Worm (Caenorhabditis elegans): ENCODE results near the gene srx-116.

srx-116 gene

ce11 chrV:12649213-12649612, 21.5 kb upstream of the srx-116 start, which contains the start of gene gpa-9:
gpa-9 (minus strand) TSS chrV:12649313.
- no peak for TF ChIP-seq tag-97 (GFP tag; IDR thresholded peaks at IDR 0.05)
- TF ChIP-seq D1046.2 (GFP tag; IDR thresholded peaks at IDR 0.05) = no peak
- no peak for TF ChIP-seq nhr-28 (tag; optimal IDR thresholded peaks at IDR 0.05)
- no peak for TF ChIP-seq Y105C5A.15 (GFP tag; IDR thresholded peaks at IDR 0.05)
- no peak for TF ChIP-seq lin-13 (GFP tag; optimal IDR thresholded peaks at IDR 0.05)
- TF ChIP-seq hmg-1.1 (GFP tag; IDR thresholded peaks at IDR 0.05) = no peak
- TF ChIP-seq vab-7 (GFP tag; IDR thresholded peaks at IDR 0.05) = no peak
- TF ChIP-seq dpl-1 (GFP tag; optimal IDR thresholded peaks at IDR 0.05) = no peak
- TF ChIP-seq duxl-1 (tag; optimal IDR thresholded peaks at IDR 0.05; ENCODE audit: poor library complexity) = no peak
- TF ChIP-seq Y48G9A.11 (GFP tag; IDR thresholded peaks at IDR 0.05) = no peak
- TF ChIP-seq egl-27 (tag; optimal IDR thresholded peaks at IDR 0.05) = no peak
- no peak for TF ChIP-seq zfp-3 (GFP tag; conservative IDR thresholded peaks at IDR 0.05)
- no peak for TF ChIP-seq ctbp-1 (GFP tag; IDR thresholded peaks at IDR 0.05)
- no peak for TF ChIP-seq nhr-237 (tag; optimal IDR thresholded peaks at IDR 0.05)
- no peak for TF ChIP-seq zip-11 (GFP tag; IDR thresholded peaks at IDR 0.05)
- no peak for TF ChIP-seq R02D3.7 (tag; optimal IDR thresholded peaks at IDR 0.05)
- no peak for TF ChIP-seq gei-8 (GFP tag; optimal IDR thresholded peaks at IDR 0.05)
- no peak for TF ChIP-seq nhr-10 (tag; optimal IDR thresholded peaks at IDR 0.05)
- TF ChIP-seq Y75B8A.6 (GFP tag; IDR thresholded peaks at IDR 0.05) = no peak

ce11 chrV:12649636-12650035, 21.1 kb upstream of the srx-116 start, which contains the start of gene lin-25:
lin-25 (plus strand) TSS chrV:12649925.
- TF ChIP-seq nhr-6 (tag; optimal IDR thresholded peaks at IDR 0.05) (peak; percentile 36), nhr-28 (tag; optimal IDR thresholded peaks at IDR 0.05) (peak; percentile 57), dpl-1 (GFP tag; optimal IDR thresholded peaks at IDR 0.05) (no peak), lsy-2 (tag; optimal IDR thresholded peaks at IDR 0.05) (peak in 1 of 2 experiments; percentile 54), dmd-8 (GFP tag; IDR thresholded peaks at IDR 0.05) (no peak), mxl-3 (GFP tag; optimal IDR thresholded peaks at IDR 0.05) (peak; percentile 52), pqm-1 (tag; optimal IDR thresholded peaks at IDR 0.05) (peak; percentile 27), aha-1 (tag) (no peak), mes-2 (tag; optimal IDR thresholded peaks at IDR 0.05; ENCODE audit: poor library complexity, severe bottlenecking) (no peak)

ce11 chrV:12658142-12658541, 12.6 kb upstream of the srx-116 start, which contains the start of gene W05B10.6:
W05B10.6 (minus strand) TSS chrV:12658242.
- TF ChIP-seq nhr-6 (tag; optimal IDR thresholded peaks at IDR 0.05) = no peak
- no peak for TF ChIP-seq dpl-1 (GFP tag; optimal IDR thresholded peaks at IDR 0.05)
- no peak for TF ChIP-seq R02D3.7 (tag; optimal IDR thresholded peaks at IDR 0.05)
- no peak for TF ChIP-seq hif-1 (tag; optimal IDR thresholded peaks at IDR 0.05)
- no peak for TF ChIP-seq egl-43 (GFP tag; IDR thresholded peaks at IDR 0.05)
- TF ChIP-seq T20F7.1 (GFP tag; optimal IDR thresholded peaks at IDR 0.05) = no peak
- TF ChIP-seq skn-1 (tag; optimal IDR thresholded peaks at IDR 0.05) = no peak
- TF ChIP-seq rbr-2 (tag; optimal IDR thresholded peaks at IDR 0.05) = no peak
- TF ChIP-seq pqm-1 (tag; optimal IDR thresholded peaks at IDR 0.05) = no peak
- TF ChIP-seq lin-38 (GFP tag; IDR thresholded peaks at IDR 0.05) = no peak
- TF ChIP-seq F44E2.7 (GFP tag; IDR thresholded peaks at IDR 0.05) = no peak
- TF ChIP-seq php-3 (GFP tag; IDR thresholded peaks at IDR 0.05) = no peak
- no peak for TF ChIP-seq Y75B8A.6 (GFP tag; IDR thresholded peaks at IDR 0.05)
- no peak for TF ChIP-seq arid-1 (GFP tag; conservative IDR thresholded peaks at IDR 0.05)

- TF ChIP-seq Y75B8A.6 (GFP tag; IDR thresholded peaks at IDR 0.05) (0 out of 2 replicates have a peak, but pooled peaks have one; percentile 56), vab-7 (GFP tag; IDR thresholded peaks at IDR 0.05) (no peak), lsy-2 (tag; optimal IDR thresholded peaks at IDR 0.05) (peak in 1 of 2 experiments; percentile 86), lim-7 (GFP tag; IDR thresholded peaks at IDR 0.05) (no peak), zip-2 (tag; optimal IDR thresholded peaks at IDR 0.05) (no peak), nhr-102 (tag; optimal IDR thresholded peaks at IDR 0.05) (peak; percentile 35), madf-5 (GFP tag; IDR thresholded peaks at IDR 0.05) (no peak), nhr-48 (tag; optimal IDR thresholded peaks at IDR 0.05) (no peak), snpc-4 (tag; optimal IDR thresholded peaks at IDR 0.05) (no peak), ceh-44 (GFP tag; IDR thresholded peaks at IDR 0.05) (no peak), D1046.2 (GFP tag; IDR thresholded peaks at IDR 0.05) (no peak), ceh-20 (GFP tag; IDR thresholded peaks at IDR 0.05) (no peak), php-3 (GFP tag; IDR thresholded peaks at IDR 0.05) (no peak), attf-4 (tag; optimal IDR thresholded peaks at IDR 0.05) (no peak), ceh-32 (tag; optimal IDR thresholded peaks at IDR 0.05; ENCODE audit: poor library complexity) (no peak), mep-1 (tag; optimal IDR thresholded peaks at IDR 0.05) (peak; percentile 78), lin-1 (GFP tag; IDR thresholded peaks at IDR 0.05) (no peak), zip-11 (GFP tag; IDR thresholded peaks at IDR 0.05) (no peak), dmd-8 (GFP tag; IDR thresholded peaks at IDR 0.05) (0 out of 2 replicates have a peak, but pooled peaks have one; percentile 42)
Observed at ce11 chrV:12659426-12659825, 11.3 kb upstream of the srx-116 start, which contains the start of gene ccch-3. ccch-3 (minus strand) TSS chrV:12659687.

Measured in whole organism, L4 larva.